Worm (Caenorhabditis elegans) whole organism, L1 larva: ENCODE data around the gene cul-2.

Experiments used
- C04F5.9 ChIP-seq: sonication (generic microtip); optimal IDR thresholded peaks from 2 replicates; lab custom pipeline; 2016; ENCODE audit warnings: missing genetic modification characterization, missing compliant biosample characterization
- Y116A8C.19 ChIP-seq: sonication (generic microtip); optimal IDR thresholded peaks from 2 replicates; lab custom pipeline; 2016; ENCODE audit warnings: missing compliant biosample characterization, missing genetic modification characterization, borderline replicate concordance
- aha-1 ChIP-seq: fragments of 150-350 bp; optimal IDR thresholded peaks from 2 replicates; lab custom pipeline; 2014; ENCODE audit warnings: missing biosample characterization, missing genetic modification characterization
- aly-2 ChIP-seq: fragments of 150-350 bp; optimal IDR thresholded peaks from 2 replicates; lab custom pipeline; 2014; ENCODE audit warnings: missing biosample characterization, missing genetic modification characterization
- ama-1 ChIP-seq: fragments of 150-350 bp; optimal IDR thresholded peaks from 2 replicates; lab custom pipeline; 2014
- ceh-8 ChIP-seq: fragments of 200-800 bp; sonication (Bioruptor generic); optimal IDR thresholded peaks from 2 replicates; lab custom pipeline; 2018; ENCODE audit warnings: mild to moderate bottlenecking, missing genetic modification characterization, moderate library complexity, missing compliant biosample characterization
- ceh-88 ChIP-seq: fragments of 200-800 bp; sonication (Bioruptor generic); IDR thresholded peaks from 2 replicates; pipeline ENCODE4 v1.3.6; 2022; ENCODE audit warnings: missing genetic modification characterization, missing compliant biosample characterization
- dpl-1 ChIP-seq, 3 experiments: fragments of 150-350 bp in 2 of 3; sonication (generic microtip) in 1 of 3; optimal IDR thresholded peaks; 2 replicates each; lab custom pipeline; 2014 to 2017; ENCODE audit warnings: missing biosample characterization in 3 of 3, missing genetic modification characterization in 3 of 3, missing genetic modification reagents in 3 of 3
- dsc-1 ChIP-seq: sonication (generic microtip); optimal IDR thresholded peaks from 2 replicates; lab custom pipeline; 2016; ENCODE audit warnings: mild to moderate bottlenecking, missing genetic modification characterization, missing compliant biosample characterization
- efl-1 ChIP-seq, 4 experiments: fragments of 150-350 bp; optimal IDR thresholded peaks in 3 of 4; peaks in 1 of 4; 1 replicate in 1 of 4; 2 replicates in 3 of 4; lab custom pipeline; 2014; ENCODE audit warnings: missing biosample characterization in 2 of 4, missing genetic modification characterization in 2 of 4, missing genetic modification reagents in 2 of 4
- egl-27 ChIP-seq, 2 experiments: fragments of 150-350 bp in 1 of 2; sonication (generic microtip); optimal IDR thresholded peaks; 3 replicates each; lab custom pipeline; 2017 to 2018; ENCODE audit warnings: missing biosample characterization in 2 of 2, missing genetic modification characterization in 2 of 2, missing genetic modification reagents in 2 of 2
- fkh-8 ChIP-seq: sonication (generic microtip); optimal IDR thresholded peaks from 2 replicates; lab custom pipeline; 2016; ENCODE audit warnings: mild to moderate bottlenecking, missing genetic modification characterization, missing compliant biosample characterization
- grh-1 ChIP-seq: fragments of 200-800 bp; sonication (Bioruptor generic); IDR thresholded peaks from 2 replicates; pipeline ENCODE4 v1.3.6; 2022; ENCODE audit warnings: missing genetic modification reagents, missing genetic modification characterization, missing compliant biosample characterization
- hpl-2 ChIP-seq: fragments of 150-350 bp; optimal IDR thresholded peaks from 2 replicates; lab custom pipeline; 2014; ENCODE audit warnings: missing biosample characterization, missing genetic modification reagents, missing genetic modification characterization
- irx-1 ChIP-seq: sonication (generic microtip); optimal IDR thresholded peaks from 2 replicates; lab custom pipeline; 2016; ENCODE audit warnings: missing genetic modification characterization, missing compliant biosample characterization
- lin-14 ChIP-seq: fragments of 200-800 bp; sonication (Bioruptor generic); optimal IDR thresholded peaks from 2 replicates; lab custom pipeline; 2018; ENCODE audit warnings: mild to moderate bottlenecking, missing genetic modification characterization, moderate library complexity, missing compliant biosample characterization
- lin-35 ChIP-seq, 2 experiments: fragments of 150-350 bp; optimal IDR thresholded peaks; 2 replicates each; lab custom pipeline; 2014; ENCODE audit warnings: missing biosample characterization in 2 of 2, missing genetic modification characterization in 2 of 2, missing genetic modification reagents in 2 of 2
- lsy-2 ChIP-seq, 2 experiments: fragments of 150-350 bp; optimal IDR thresholded peaks; 2 replicates each; lab custom pipeline; 2014; ENCODE audit warnings: missing biosample characterization in 2 of 2, missing genetic modification characterization in 2 of 2
- mdl-1 ChIP-seq, 2 experiments: fragments of 150-350 bp; optimal IDR thresholded peaks; 2 replicates each; lab custom pipeline; 2014 to 2017; ENCODE audit warnings: missing biosample characterization in 2 of 2, missing genetic modification characterization in 2 of 2, inconsistent platforms in 1 of 2
- mef-2 ChIP-seq: fragments of 150-350 bp; optimal IDR thresholded peaks from 2 replicates; lab custom pipeline; 2014; ENCODE audit warnings: missing biosample characterization, missing genetic modification characterization
- mep-1 ChIP-seq: fragments of 150-350 bp; optimal IDR thresholded peaks from 2 replicates; lab custom pipeline; 2014; ENCODE audit warnings: missing biosample characterization, missing genetic modification characterization
- nhr-11 ChIP-seq: fragments of 150-350 bp; optimal IDR thresholded peaks from 2 replicates; lab custom pipeline; 2014; ENCODE audit warnings: missing biosample characterization, missing genetic modification characterization
- nhr-19 ChIP-seq: fragments of 200-800 bp; sonication (Bioruptor generic); conservative IDR thresholded peaks from 2 replicates; pipeline ENCODE4 v1.3.6; 2022; ENCODE audit warnings: missing genetic modification characterization, missing compliant biosample characterization
- nhr-20 ChIP-seq: sonication (generic microtip); optimal IDR thresholded peaks from 2 replicates; lab custom pipeline; 2016; ENCODE audit warnings: mild to moderate bottlenecking, missing genetic modification characterization, missing compliant biosample characterization
- nhr-47 ChIP-seq: sonication (generic microtip); optimal IDR thresholded peaks from 2 replicates; lab custom pipeline; 2016; ENCODE audit warnings: mild to moderate bottlenecking, missing genetic modification characterization, moderate library complexity, missing compliant biosample characterization
- nhr-71 ChIP-seq: sonication (generic microtip); optimal IDR thresholded peaks from 2 replicates; lab custom pipeline; 2016; ENCODE audit warnings: mild to moderate bottlenecking, missing genetic modification characterization, moderate library complexity, missing compliant biosample characterization
- nhr-77 ChIP-seq: fragments of 150-350 bp; optimal IDR thresholded peaks from 2 replicates; lab custom pipeline; 2014; ENCODE audit warnings: missing biosample characterization, missing genetic modification characterization
- nhr-85 ChIP-seq: sonication (generic microtip); peaks from one replicate; lab custom pipeline; 2016; ENCODE audit warnings: missing genetic modification characterization, inconsistent platforms, missing compliant biosample characterization
- nhr-90 ChIP-seq: sonication (generic microtip); optimal IDR thresholded peaks from 2 replicates; lab custom pipeline; 2016; ENCODE audit warnings: mild to moderate bottlenecking, missing genetic modification characterization, missing compliant biosample characterization; ENCODE audit not compliant: poor library complexity
- pax-3 ChIP-seq: fragments of 200-800 bp; sonication (Bioruptor generic); optimal IDR thresholded peaks from 2 replicates; lab custom pipeline; 2018; ENCODE audit warnings: mild to moderate bottlenecking, missing genetic modification characterization, moderate library complexity, missing compliant biosample characterization
- rnt-1 ChIP-seq: sonication (generic microtip); optimal IDR thresholded peaks from 2 replicates; lab custom pipeline; 2016; ENCODE audit warnings: mild to moderate bottlenecking, missing genetic modification characterization, moderate library complexity, missing compliant biosample characterization
- snu-23 ChIP-seq: sonication (generic microtip); optimal IDR thresholded peaks from 2 replicates; lab custom pipeline; 2016; ENCODE audit warnings: missing genetic modification characterization, missing compliant biosample characterization
- sup-37 ChIP-seq: fragments of 200-800 bp; sonication (Bioruptor generic); optimal IDR thresholded peaks from 2 replicates; lab custom pipeline; 2018; ENCODE audit warnings: mild to moderate bottlenecking, missing genetic modification characterization, missing compliant biosample characterization
- swsn-7 ChIP-seq: sonication (generic microtip); optimal IDR thresholded peaks from 2 replicates; lab custom pipeline; 2016; ENCODE audit warnings: missing genetic modification characterization, missing compliant biosample characterization
- tbx-2 ChIP-seq: sonication (generic microtip); optimal IDR thresholded peaks from 2 replicates; lab custom pipeline; 2016; ENCODE audit warnings: missing genetic modification characterization, missing compliant biosample characterization
- unc-130 ChIP-seq: fragments of 150-350 bp; optimal IDR thresholded peaks from 2 replicates; lab custom pipeline; 2017; ENCODE audit warnings: missing biosample characterization, missing genetic modification characterization, inconsistent platforms
- unc-30 ChIP-seq: sonication (generic microtip); optimal IDR thresholded peaks from 2 replicates; lab custom pipeline; 2017; ENCODE audit warnings: missing biosample characterization, missing genetic modification characterization
- unc-86 ChIP-seq: sonication (generic microtip); optimal IDR thresholded peaks from 2 replicates; lab custom pipeline; 2016; ENCODE audit warnings: missing genetic modification characterization, missing compliant biosample characterization
- xbp-1 ChIP-seq: sonication (generic microtip); optimal IDR thresholded peaks from 2 replicates; lab custom pipeline; 2016; ENCODE audit warnings: missing genetic modification characterization, missing compliant biosample characterization

Gene cul-2

DNA sequence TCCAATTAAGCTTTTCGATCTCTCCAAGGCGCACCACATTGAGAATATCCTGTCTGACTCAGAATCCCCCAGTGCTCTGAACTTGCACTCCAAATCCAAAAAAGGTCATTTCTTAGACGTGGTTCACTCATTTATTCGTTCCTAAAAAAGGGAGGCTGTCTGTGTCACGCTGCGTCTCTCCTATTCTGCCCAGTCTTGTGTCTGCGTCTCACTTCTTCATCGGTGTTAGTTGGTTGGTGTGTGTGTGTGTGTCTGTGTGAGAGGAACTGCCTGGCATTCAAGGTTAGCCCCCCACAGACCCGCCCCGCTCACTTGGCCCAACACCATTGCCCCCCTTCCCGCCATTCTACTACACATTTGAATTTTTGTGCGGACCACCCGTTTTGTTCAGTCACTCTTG is 30.4 kb downstream of the cul-2 start (continued):
- TF ChIP-seq Y116A8C.19 (tag; lab: Kevin White, UChicago) (no peak), C04F5.9 (tag; lab: Kevin White, UChicago) (no peak)

DNA sequence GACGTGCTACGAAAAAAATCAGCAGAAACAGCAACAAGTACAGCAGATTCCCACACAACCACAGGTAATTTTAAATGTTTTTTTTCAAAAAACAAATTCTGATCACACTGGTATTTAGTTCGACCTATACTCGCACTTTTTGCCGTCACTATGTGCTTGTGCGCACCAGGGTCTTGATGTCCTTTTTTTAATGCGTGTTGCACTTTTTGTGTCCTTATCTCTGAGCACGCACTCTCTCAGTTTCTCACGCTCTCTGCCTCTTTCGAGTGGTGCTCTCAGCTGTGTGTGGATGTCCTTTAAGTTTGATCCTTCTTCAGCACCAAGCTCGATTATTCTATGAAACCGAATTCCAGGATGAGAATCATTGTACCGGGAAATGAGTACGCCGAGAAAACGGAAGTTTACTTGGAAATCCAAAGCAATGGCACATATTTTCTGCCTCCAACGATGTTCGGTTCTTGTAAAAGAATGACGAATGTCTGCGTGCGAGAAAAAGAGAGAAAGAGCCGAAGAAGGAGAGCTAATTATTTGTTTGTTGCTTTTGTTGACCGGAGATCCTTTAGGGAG is 31.4 kb downstream of the cul-2 start:
- peak; percentile 51 for TF ChIP-seq pax-3 (tag; lab: Kevin White, UChicago)
- no peak for TF ChIP-seq ama-1 (lab: Kevin White, UChicago)
- peak; percentile 92 for TF ChIP-seq fkh-8 (tag; lab: Kevin White, UChicago)
- TF ChIP-seq nhr-71 (tag; lab: Kevin White, UChicago): peak; percentile 69
- peak; percentile 59 for TF ChIP-seq lin-14
- TF ChIP-seq nhr-85: peak; percentile 1
- peak; percentile 35 for TF ChIP-seq dsc-1
- TF ChIP-seq aly-2 (tag; lab: Kevin White, UChicago): no peak
- peak; percentile 8 for TF ChIP-seq rnt-1
- TF ChIP-seq unc-86 (tag; lab: Kevin White, UChicago): peak; percentile 35
- peak in 1 of 2 experiments; percentile 14 for TF ChIP-seq lin-35 (GFP tag; optimal IDR thresholded peaks at IDR 0.05; lab: Kevin White, UChicago)
- TF ChIP-seq nhr-47 (tag; lab: Kevin White, UChicago): peak; percentile 66
- 0 out of 2 replicates have a peak, but pooled peaks have one; percentile 8 for TF ChIP-seq ceh-88 (GFP tag; lab: Robert Waterston, UW)
- peak; percentile 44 for TF ChIP-seq mep-1 (tag; lab: Kevin White, UChicago)
- no peak for TF ChIP-seq irx-1 (tag; lab: Kevin White, UChicago)
- no peak for TF ChIP-seq unc-30

DNA sequence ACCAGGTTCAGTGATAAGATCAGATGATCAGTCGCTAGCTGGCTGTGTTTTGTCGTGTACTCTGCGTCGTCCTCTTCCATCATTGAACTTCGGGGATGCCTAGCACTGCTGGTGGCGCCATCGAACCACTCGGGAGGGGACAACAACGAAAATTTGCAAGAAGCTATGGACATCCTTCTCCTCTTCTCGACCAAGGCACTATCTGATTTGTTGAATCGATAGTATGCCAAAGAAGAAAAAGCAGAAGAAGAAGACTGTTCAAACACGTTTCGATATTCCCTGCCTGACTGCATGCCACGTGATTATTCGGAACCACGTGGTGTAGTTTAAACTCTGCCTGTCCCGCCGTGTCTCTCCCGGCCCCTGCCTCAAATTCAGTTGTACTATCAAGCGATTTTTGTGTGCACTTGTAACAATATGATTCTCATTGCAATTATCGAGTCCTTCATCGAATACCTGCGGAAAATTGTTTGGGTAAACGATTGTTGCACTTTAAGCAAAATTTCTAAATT is 32.2 kb downstream of the cul-2 start:
- peak; percentile 39 for TF ChIP-seq nhr-47 (tag; lab: Kevin White, UChicago)
- peak; percentile 66 for TF ChIP-seq lin-14
- TF ChIP-seq mef-2 (tag; lab: Kevin White, UChicago): no peak
- TF ChIP-seq nhr-77 (tag; lab: Kevin White, UChicago): no peak
- TF ChIP-seq sup-37 (GFP tag; lab: Kevin White, UChicago): peak; percentile 25
- TF ChIP-seq aha-1: peak; percentile 5
- peak; percentile 83 for TF ChIP-seq nhr-85
- TF ChIP-seq rnt-1: peak; percentile 36
- TF ChIP-seq egl-27 (tag; optimal IDR thresholded peaks at IDR 0.05; lab: Kevin White, UChicago): no peak
- TF ChIP-seq xbp-1 (tag; lab: Kevin White, UChicago): peak; percentile 16
- TF ChIP-seq snu-23 (GFP tag; lab: Kevin White, UChicago): peak; percentile 57
- no peak for TF ChIP-seq dsc-1
- TF ChIP-seq nhr-19 (GFP tag; lab: Robert Waterston, UW): peak; percentile 53
- TF ChIP-seq nhr-90 (tag; lab: Kevin White, UChicago): peak; percentile 76
- peak in 2 of 3 experiments; percentile 10 to 26 for TF ChIP-seq dpl-1 (GFP tag; optimal IDR thresholded peaks at IDR 0.05; lab: Kevin White, UChicago)
- peak in 1 of 2 experiments; percentile 60 for TF ChIP-seq mdl-1 (tag; optimal IDR thresholded peaks at IDR 0.05; lab: Kevin White, UChicago)
- TF ChIP-seq irx-1 (tag; lab: Kevin White, UChicago): peak; percentile 5
- no peak for TF ChIP-seq nhr-11 (tag; lab: Kevin White, UChicago)
- peak; percentile 10 for TF ChIP-seq swsn-7 (tag; lab: Kevin White, UChicago)
- peak; percentile 69 for TF ChIP-seq nhr-20
- TF ChIP-seq tbx-2 (tag; lab: Kevin White, UChicago): peak; percentile 61
- TF ChIP-seq hpl-2 (GFP tag; lab: Kevin White, UChicago): no peak
- peak; percentile 47 for TF ChIP-seq unc-130
- peak; percentile 52; the same call in 1 of the 2 replicates for TF ChIP-seq grh-1 (GFP tag; lab: Robert Waterston, UW)
- TF ChIP-seq lin-35 (GFP tag; optimal IDR thresholded peaks at IDR 0.05; lab: Kevin White, UChicago): peak; percentile 12 to 59
- peak; percentile 85 for TF ChIP-seq nhr-71 (tag; lab: Kevin White, UChicago)
- TF ChIP-seq lsy-2 (tag; optimal IDR thresholded peaks at IDR 0.05; lab: Kevin White, UChicago): peak in 1 of 2 experiments; percentile 32
- no peak for TF ChIP-seq ceh-8
- TF ChIP-seq efl-1 (optimal IDR thresholded peaks at IDR 0.05; lab: Kevin White, UChicago): peak in 1 of 2 experiments; percentile 5
- TF ChIP-seq efl-1 (GFP tag; optimal IDR thresholded peaks at IDR 0.05 in 1 of 2; lab: Kevin White, UChicago): peak in 1 of 2 experiments; percentile 90
